Worm (Caenorhabditis elegans): Measurements from ENCODE around the gene W07G1.7.

The W07G1.7 gene

ce11 chrII:13966242-13966641, at the start of gene W07G1.7:
W07G1.7 (minus strand) TSS chrII:13966342.
- TF ChIP-seq ceh-9 (tag; optimal IDR thresholded peaks at IDR 0.05) (no peak), nhr-23 (tag; optimal IDR thresholded peaks at IDR 0.05) (no peak), zag-1 (tag; optimal IDR thresholded peaks at IDR 0.05) (no peak), egl-5 (tag; optimal IDR thresholded peaks at IDR 0.05) (no peak), ceh-28 (tag; optimal IDR thresholded peaks at IDR 0.05) (no peak), pha-4 (tag; optimal IDR thresholded peaks at IDR 0.05) (no peak), nhr-12 (tag; optimal IDR thresholded peaks at IDR 0.05) (no peak), nhr-11 (tag; optimal IDR thresholded peaks at IDR 0.05) (no peak), nhr-76 (tag; optimal IDR thresholded peaks at IDR 0.05) (no peak), fkh-2 (tag; optimal IDR thresholded peaks at IDR 0.05) (no peak), lin-15B (tag; optimal IDR thresholded peaks at IDR 0.05) (no peak)

DNA sequence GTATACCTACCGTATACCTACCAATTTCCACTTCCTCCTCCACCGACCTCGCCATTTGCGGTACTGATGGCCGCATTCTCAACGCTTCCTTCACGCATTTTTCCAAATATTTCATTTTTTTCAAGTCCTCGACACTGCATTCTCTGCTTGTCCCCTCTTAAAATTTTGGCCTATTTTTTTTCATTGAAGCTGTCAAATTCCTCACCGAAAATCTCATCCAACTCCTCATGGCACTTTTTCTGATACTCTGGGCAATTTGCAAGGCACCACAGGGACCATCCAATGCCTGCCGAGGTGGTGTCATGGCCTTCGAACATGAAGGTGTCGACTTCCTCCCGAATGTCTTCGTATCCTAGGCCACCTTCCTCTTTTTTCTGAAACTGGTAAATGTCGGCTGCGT, 48.5 kb upstream of the W07G1.7 start:
- TF ChIP-seq nhr-77 (tag; optimal IDR thresholded peaks at IDR 0.05): no peak
- no peak for TF ChIP-seq snpc-4 (tag; optimal IDR thresholded peaks at IDR 0.05)
- TF ChIP-seq daf-12 (tag; optimal IDR thresholded peaks at IDR 0.05): no peak
- no peak for TF ChIP-seq aly-2 (tag; optimal IDR thresholded peaks at IDR 0.05)
- TF ChIP-seq mdl-1 (tag; optimal IDR thresholded peaks at IDR 0.05): no peak
- no peak for TF ChIP-seq nfya-1 (tag; optimal IDR thresholded peaks at IDR 0.05; ENCODE audit: insufficient read depth)
- TF ChIP-seq nhr-76 (tag; optimal IDR thresholded peaks at IDR 0.05): no peak
- TF ChIP-seq nhr-25 (tag; optimal IDR thresholded peaks at IDR 0.05): no peak
- no peak for TF ChIP-seq ZK546.5 (tag; optimal IDR thresholded peaks at IDR 0.05)
- no peak for TF ChIP-seq jun-1 (tag; optimal IDR thresholded peaks at IDR 0.05)
- no peak for TF ChIP-seq lin-39 (tag; optimal IDR thresholded peaks at IDR 0.05)
- no peak for TF ChIP-seq unc-39 (tag; optimal IDR thresholded peaks at IDR 0.05)
- TF ChIP-seq ceh-82 (tag; optimal IDR thresholded peaks at IDR 0.05): no peak

ce11 chrII:14010656-14011376, 44.7 kb upstream of the W07G1.7 start, which contains the start of gene F01D5.8:
F01D5.8 (plus strand) TSS chrII:14010706.
- peak; percentile 45 for TF ChIP-seq elt-2 (tag; optimal IDR thresholded peaks at IDR 0.05)
- no peak for TF ChIP-seq ceh-82 (tag; optimal IDR thresholded peaks at IDR 0.05)
- no peak for TF ChIP-seq ceh-28 (tag; optimal IDR thresholded peaks at IDR 0.05)
- no peak for TF ChIP-seq nfya-1 (tag; optimal IDR thresholded peaks at IDR 0.05; ENCODE audit: insufficient read depth)
- no peak for TF ChIP-seq ceh-16 (tag; optimal IDR thresholded peaks at IDR 0.05)
- no peak for TF ChIP-seq nhr-67 (tag; optimal IDR thresholded peaks at IDR 0.05)
- TF ChIP-seq nhr-28 (tag; optimal IDR thresholded peaks at IDR 0.05): no peak
- no peak for TF ChIP-seq fkh-2 (tag; optimal IDR thresholded peaks at IDR 0.05)
- TF ChIP-seq lin-39 (tag; optimal IDR thresholded peaks at IDR 0.05): no peak
- TF ChIP-seq zag-1 (tag; optimal IDR thresholded peaks at IDR 0.05): no peak
- TF ChIP-seq snpc-4 (tag; optimal IDR thresholded peaks at IDR 0.05): peak; percentile 17
- no peak for TF ChIP-seq ztf-11 (tag; optimal IDR thresholded peaks at IDR 0.05)

- TF ChIP-seq ceh-9 (tag; optimal IDR thresholded peaks at IDR 0.05) (no peak), nhr-11 (tag; optimal IDR thresholded peaks at IDR 0.05) (no peak), unc-39 (tag; optimal IDR thresholded peaks at IDR 0.05) (no peak), egl-5 (tag; optimal IDR thresholded peaks at IDR 0.05) (no peak), fkh-2 (tag; optimal IDR thresholded peaks at IDR 0.05) (no peak), nhr-76 (tag; optimal IDR thresholded peaks at IDR 0.05) (no peak), jun-1 (tag; optimal IDR thresholded peaks at IDR 0.05) (no peak), fkh-10 (GFP tag; optimal IDR thresholded peaks at IDR 0.05) (no peak), ztf-11 (tag; optimal IDR thresholded peaks at IDR 0.05) (no peak)
Measured at ce11 chrII:14008359-14008758, 42.2 kb upstream of the W07G1.7 start, which contains the start of gene F01D5.7. F01D5.7 (plus strand) TSS chrII:14008659.

DNA sequence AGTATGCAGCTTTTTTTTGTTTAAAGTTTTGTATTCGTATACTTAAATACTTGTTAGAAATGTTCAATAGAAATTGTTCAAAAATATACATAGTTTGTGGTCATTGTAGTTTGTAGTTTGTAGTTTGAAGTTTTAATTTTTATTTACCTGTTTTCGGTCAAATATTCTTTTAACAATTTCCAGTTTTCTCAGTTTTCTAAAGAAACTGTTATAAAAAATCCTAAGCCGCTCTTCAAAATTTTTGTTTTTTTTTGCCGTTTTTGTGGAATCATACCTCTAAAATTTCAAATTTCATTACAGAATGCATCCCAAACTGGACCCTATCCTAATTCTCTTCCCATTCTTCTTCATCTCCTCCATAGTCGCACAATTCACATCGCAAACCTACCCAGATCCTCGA, 40.1 kb upstream of the W07G1.7 start, which contains the start of gene F01D5.6:
TSS of gene F01D5.6 (plus strand) at position 301 of the 400 bp plus-strand sequence.
- TF ChIP-seq ztf-11 (tag; optimal IDR thresholded peaks at IDR 0.05) (no peak), fkh-10 (GFP tag; optimal IDR thresholded peaks at IDR 0.05) (no peak), lin-39 (tag; optimal IDR thresholded peaks at IDR 0.05) (no peak), mdl-1 (tag; optimal IDR thresholded peaks at IDR 0.05) (no peak), nfya-1 (tag; optimal IDR thresholded peaks at IDR 0.05; ENCODE audit: insufficient read depth) (no peak), eor-1 (tag; optimal IDR thresholded peaks at IDR 0.05) (no peak), egl-5 (tag; optimal IDR thresholded peaks at IDR 0.05) (no peak), ama-1 (optimal IDR thresholded peaks at IDR 0.05) (no peak), unc-39 (tag; optimal IDR thresholded peaks at IDR 0.05) (no peak), nhr-11 (tag; optimal IDR thresholded peaks at IDR 0.05) (no peak), R02D3.7 (tag; optimal IDR thresholded peaks at IDR 0.05) (no peak), pha-4 (tag; optimal IDR thresholded peaks at IDR 0.05) (no peak)
